Fruit fly (Drosophila melanogaster) whole organism, adult: ENCODE measurements around the gene CG6696.

Experiments
- CG11617 ChIP-seq: fragments of 200-800 bp; sonication (Bioruptor generic); optimal IDR thresholded peaks from 2 replicates; lab custom pipeline; 2017; ENCODE audit warnings: mild to moderate bottlenecking, missing biosample characterization, missing genetic modification reagents, missing genetic modification characterization
- CG12768 ChIP-seq: fragments of 200-800 bp; sonication (Bioruptor generic); optimal IDR thresholded peaks from 2 replicates; lab custom pipeline; 2017; ENCODE audit warnings: missing biosample characterization, missing genetic modification characterization, mild to moderate bottlenecking, moderate library complexity, missing genetic modification reagents
- CG14711 ChIP-seq: fragments of 200-800 bp; sonication (Bioruptor generic); optimal IDR thresholded peaks from 2 replicates; lab custom pipeline; 2018; ENCODE audit warnings: missing biosample characterization, mild to moderate bottlenecking, missing genetic modification characterization, moderate library complexity
- CG1620 ChIP-seq: fragments of 200-800 bp; sonication (Bioruptor generic); optimal IDR thresholded peaks from 2 replicates; lab custom pipeline; 2016; ENCODE audit warnings: missing biosample characterization, missing genetic modification characterization
- CG33017 ChIP-seq: fragments of 200-800 bp; sonication (Bioruptor generic); optimal IDR thresholded peaks from 2 replicates; lab custom pipeline; 2018; ENCODE audit warnings: missing biosample characterization, mild to moderate bottlenecking, missing genetic modification characterization, moderate library complexity
- CG5204 ChIP-seq: fragments of 200-800 bp; sonication (Bioruptor generic); optimal IDR thresholded peaks from 2 replicates; lab custom pipeline; 2016; ENCODE audit warnings: missing biosample characterization, missing genetic modification characterization
- Crg-1 ChIP-seq: fragments of 200-800 bp; sonication (Bioruptor generic); optimal IDR thresholded peaks from 2 replicates; lab custom pipeline; 2016; ENCODE audit warnings: missing biosample characterization, missing genetic modification characterization
- bab1 ChIP-seq: fragments of 200-800 bp; sonication (Bioruptor generic); optimal IDR thresholded peaks from 3 replicates; lab custom pipeline; 2019; ENCODE audit warnings: missing biosample characterization, mild to moderate bottlenecking, missing genetic modification characterization, moderate library complexity
- toe ChIP-seq: fragments of 200-800 bp; sonication (Bioruptor generic); optimal IDR thresholded peaks from 2 replicates; lab custom pipeline; 2016; ENCODE audit warnings: missing biosample characterization, missing genetic modification characterization

dm6 chrX:18663362-18663761 lies 1.4 kb upstream of the CG6696 start:
- no peak for TF ChIP-seq CG11617 (GFP tag; lab: Kevin White, UChicago)
- TF ChIP-seq CG5204 (GFP tag; lab: Kevin White, UChicago): no peak
- TF ChIP-seq CG12768 (GFP tag; lab: Kevin White, UChicago): no peak
- TF ChIP-seq CG1620 (GFP tag; lab: Kevin White, UChicago): no peak
- TF ChIP-seq CG33017 (tag; lab: Kevin White, UChicago): no peak
- no peak for TF ChIP-seq bab1 (GFP tag; lab: Kevin White, UChicago)
- no peak for TF ChIP-seq CG14711
- no peak for TF ChIP-seq toe (GFP tag; lab: Kevin White, UChicago)
- TF ChIP-seq Crg-1 (GFP tag; lab: Kevin White, UChicago): no peak
